Worm (Caenorhabditis elegans): ENCODE measurements around the gene rif-1.2.

DNA sequence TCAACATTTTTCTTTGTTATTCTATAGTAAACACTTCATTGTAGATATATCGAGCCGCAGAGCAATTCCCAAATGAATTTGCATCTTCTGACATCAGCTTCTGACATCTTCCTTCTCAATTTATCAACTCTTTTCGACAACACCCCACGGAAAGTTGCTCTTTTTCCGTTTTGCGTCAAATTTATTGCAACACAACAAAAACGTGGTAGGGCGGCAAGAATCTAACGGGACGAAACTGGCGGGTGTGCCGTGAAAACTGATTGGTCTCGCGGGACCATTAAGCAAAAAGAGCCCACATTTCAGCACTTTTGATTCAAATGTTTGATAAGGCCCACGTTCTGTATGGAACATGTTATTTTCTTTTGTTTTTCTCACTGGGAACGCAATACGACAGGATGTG lies 33.5 kb upstream of the rif-1.2 start:
- TF ChIP-seq nhr-90 (tag; optimal IDR thresholded peaks at IDR 0.05; ENCODE audit: poor library complexity) (no peak), efl-3 (GFP tag; optimal IDR thresholded peaks at IDR 0.05) (no peak), skn-1 (tag; optimal IDR thresholded peaks at IDR 0.05) (no peak), hpl-2 (GFP tag; optimal IDR thresholded peaks at IDR 0.05) (no peak), grh-1 (GFP tag; IDR thresholded peaks at IDR 0.05) (no peak), mab-9 (GFP tag; IDR thresholded peaks at IDR 0.05) (peak; percentile 74), nhr-237 (tag; optimal IDR thresholded peaks at IDR 0.05) (no peak), C04F5.9 (tag; optimal IDR thresholded peaks at IDR 0.05) (no peak), tlp-1 (tag; optimal IDR thresholded peaks at IDR 0.05) (no peak), nhr-11 (tag; optimal IDR thresholded peaks at IDR 0.05) (no peak), nhr-20 (tag; optimal IDR thresholded peaks at IDR 0.05) (no peak), lsy-2 (tag; optimal IDR thresholded peaks at IDR 0.05) (no peak), Y116A8C.19 (tag; optimal IDR thresholded peaks at IDR 0.05; ENCODE audit: borderline replicate concordance) (no peak)
